Fruit fly (Drosophila melanogaster) whole organism, embryonic: Measurements from ENCODE around the gene CheA7a.
A peak's percentile ranks its signal among the peaks of the same experiment; 100 is the strongest.

Experiments used
- ATbp ChIP-seq: fragments of 200-800 bp; sonication (Bioruptor generic); optimal IDR thresholded peaks from 2 replicates; lab custom pipeline; 2017; ENCODE audit warnings: missing biosample characterization, mild to moderate bottlenecking, missing genetic modification characterization, missing genetic modification reagents
- Atf6 ChIP-seq: fragments of 200-800 bp; sonication (Bioruptor generic); IDR thresholded peaks from 2 replicates; pipeline ENCODE4 v1.3.6; 2022; ENCODE audit warnings: missing biosample characterization, missing genetic modification characterization
- CG10147 ChIP-seq: fragments of 200-800 bp; sonication (Bioruptor generic); optimal IDR thresholded peaks from 2 replicates; lab custom pipeline; 2019; ENCODE audit warnings: missing biosample characterization, mild to moderate bottlenecking, missing genetic modification characterization, moderate library complexity
- CG11398 ChIP-seq: fragments of 200-800 bp; sonication (Bioruptor generic); optimal IDR thresholded peaks from 2 replicates; lab custom pipeline; 2016; ENCODE audit warnings: missing biosample characterization, missing genetic modification characterization
- CG11456 ChIP-seq: fragments of 200-800 bp; sonication (Bioruptor generic); IDR thresholded peaks from 3 replicates; pipeline ENCODE4 v1.3.6; 2022; ENCODE audit warnings: missing biosample characterization, missing genetic modification characterization
- CG12071 ChIP-seq: fragments of 200-800 bp; sonication (Bioruptor generic); optimal IDR thresholded peaks from 3 replicates; lab custom pipeline; 2018; ENCODE audit warnings: missing biosample characterization, mild to moderate bottlenecking, missing genetic modification characterization
- CG12104 ChIP-seq: fragments of 200-800 bp; sonication (Bioruptor generic); optimal IDR thresholded peaks from 3 replicates; lab custom pipeline; 2016; ENCODE audit warnings: missing biosample characterization, missing genetic modification characterization
- CG13424 ChIP-seq: fragments of 200-800 bp; sonication (Bioruptor generic); optimal IDR thresholded peaks from 2 replicates; lab custom pipeline; 2019; ENCODE audit warnings: missing biosample characterization, mild to moderate bottlenecking, missing genetic modification characterization, moderate library complexity
- CG14710 ChIP-seq: fragments of 200-800 bp; sonication (Bioruptor generic); optimal IDR thresholded peaks from 3 replicates; lab custom pipeline; 2019; ENCODE audit warnings: missing biosample characterization, mild to moderate bottlenecking, missing genetic modification characterization, moderate library complexity
- CG2712 ChIP-seq: fragments of 200-800 bp; optimal IDR thresholded peaks from 3 replicates; lab custom pipeline; 2019; ENCODE audit warnings: missing biosample characterization, mild to moderate bottlenecking, missing genetic modification characterization, moderate library complexity
- CG30431 ChIP-seq: fragments of 200-800 bp; sonication (Bioruptor generic); optimal IDR thresholded peaks from 2 replicates; lab custom pipeline; 2017; ENCODE audit warnings: missing biosample characterization, missing genetic modification characterization
- CG33557 ChIP-seq: fragments of 200-800 bp; sonication (Bioruptor generic); optimal IDR thresholded peaks from 2 replicates; lab custom pipeline; 2019; ENCODE audit warnings: missing biosample characterization, mild to moderate bottlenecking, missing genetic modification characterization, moderate library complexity
- CG34224 ChIP-seq: fragments of 200-800 bp; sonication (Bioruptor generic); IDR thresholded peaks from 3 replicates; pipeline ENCODE4 v1.3.6; 2022; ENCODE audit warnings: missing biosample characterization, missing genetic modification characterization; ENCODE audit not compliant: partially characterized antibody
- CG3995 ChIP-seq: fragments of 200-800 bp; sonication (Bioruptor generic); optimal IDR thresholded peaks from 3 replicates; lab custom pipeline; 2016; ENCODE audit warnings: missing biosample characterization, missing genetic modification characterization
- CG43689 ChIP-seq: fragments of 200-800 bp; sonication (Bioruptor generic); IDR thresholded peaks from 2 replicates; pipeline ENCODE4 v1.3.6; 2022; ENCODE audit warnings: missing biosample characterization, missing genetic modification characterization
- CG4707 ChIP-seq: fragments of 200-800 bp; sonication (Bioruptor generic); optimal IDR thresholded peaks from 2 replicates; lab custom pipeline; 2018; ENCODE audit warnings: missing biosample characterization, mild to moderate bottlenecking, missing genetic modification characterization, moderate library complexity
- CG5245 ChIP-seq: fragments of 200-800 bp; sonication (Bioruptor generic); optimal IDR thresholded peaks from 3 replicates; lab custom pipeline; 2016; ENCODE audit warnings: missing biosample characterization, missing genetic modification characterization
- CG6813 ChIP-seq: fragments of 200-800 bp; sonication (Bioruptor generic); optimal IDR thresholded peaks from 2 replicates; lab custom pipeline; 2017; ENCODE audit warnings: missing biosample characterization, missing genetic modification characterization, mild to moderate bottlenecking, moderate library complexity, missing genetic modification reagents
- CG7745 ChIP-seq: fragments of 200-800 bp; sonication (Bioruptor generic); optimal IDR thresholded peaks from 2 replicates; lab custom pipeline; 2018; ENCODE audit warnings: missing biosample characterization, mild to moderate bottlenecking, missing genetic modification characterization, moderate library complexity
- CG7963 ChIP-seq: fragments of 200-800 bp; sonication (Bioruptor generic); IDR thresholded peaks from 3 replicates; pipeline ENCODE4 v1.3.6; 2022; ENCODE audit warnings: missing biosample characterization, missing genetic modification characterization; ENCODE audit not compliant: partially characterized antibody
- Camta ChIP-seq: fragments of 200-800 bp; sonication (Bioruptor generic); optimal IDR thresholded peaks from 2 replicates; lab custom pipeline; 2016; ENCODE audit warnings: missing biosample characterization, missing genetic modification characterization
- Dip2 ChIP-seq: fragments of 200-800 bp; sonication (Bioruptor generic); IDR thresholded peaks from 2 replicates; pipeline ENCODE4 v1.3.6; 2022; ENCODE audit warnings: missing biosample characterization, missing genetic modification characterization
- HLH4C ChIP-seq: fragments of 200-800 bp; sonication (Bioruptor generic); IDR thresholded peaks from 3 replicates; pipeline ENCODE4 v1.3.6; 2022; ENCODE audit warnings: missing biosample characterization, missing genetic modification characterization; ENCODE audit not compliant: partially characterized antibody
- HLH54F ChIP-seq: fragments of 200-800 bp; sonication (Bioruptor generic); optimal IDR thresholded peaks from 3 replicates; lab custom pipeline; 2016; ENCODE audit warnings: missing biosample characterization, missing genetic modification characterization
- HmgZ ChIP-seq: fragments of 200-800 bp; sonication (Bioruptor generic); optimal IDR thresholded peaks from 2 replicates; lab custom pipeline; 2018; ENCODE audit warnings: missing biosample characterization, mild to moderate bottlenecking, missing genetic modification characterization
- Hr3 ChIP-seq: fragments of 200-800 bp; sonication (Bioruptor generic); optimal IDR thresholded peaks from 3 replicates; lab custom pipeline; 2016; ENCODE audit warnings: missing biosample characterization, missing genetic modification characterization
- Kr ChIP-seq: fragments of 200-800 bp; sonication (Bioruptor generic); optimal IDR thresholded peaks from 2 replicates; lab custom pipeline; 2017; ENCODE audit warnings: missing biosample characterization, mild to moderate bottlenecking, missing genetic modification characterization
- MBD-R2 ChIP-seq: fragments of 200-800 bp; sonication (Bioruptor generic); IDR thresholded peaks from 2 replicates; pipeline ENCODE4 v1.3.6; 2022; ENCODE audit warnings: missing biosample characterization, missing genetic modification characterization
- Trl ChIP-seq, 3 experiments: fragments of >200 bp in 2 of 3; fragments of 200-800 bp in 1 of 3; sonication (Bioruptor generic) in 1 of 3; optimal IDR thresholded peaks; 2 replicates in 1 of 3; 3 replicates in 2 of 3; lab custom pipeline; 2016 to 2017; ENCODE audit warnings: missing biosample characterization in 1 of 3, missing genetic modification characterization in 1 of 3
- YL-1 ChIP-seq: fragments of 200-800 bp; sonication (Bioruptor generic); optimal IDR thresholded peaks from 3 replicates; lab custom pipeline; 2017; ENCODE audit warnings: missing biosample characterization, mild to moderate bottlenecking, missing genetic modification characterization
- bcd ChIP-seq: fragments of 200-800 bp; sonication (Bioruptor generic); optimal IDR thresholded peaks from 2 replicates; lab custom pipeline; 2017; ENCODE audit warnings: missing biosample characterization, mild to moderate bottlenecking, missing genetic modification characterization
- cad ChIP-seq: fragments of >200 bp; optimal IDR thresholded peaks from 2 replicates; lab custom pipeline; 2017; ENCODE audit warnings: missing biosample characterization, missing genetic modification characterization
- eyg ChIP-seq: fragments of 200-800 bp; sonication (Bioruptor generic); optimal IDR thresholded peaks from 3 replicates; lab custom pipeline; 2016; ENCODE audit warnings: missing biosample characterization, missing genetic modification characterization
- fd102C ChIP-seq: fragments of 200-800 bp; sonication (Bioruptor generic); optimal IDR thresholded peaks from 2 replicates; lab custom pipeline; 2018; ENCODE audit warnings: missing biosample characterization, mild to moderate bottlenecking, missing genetic modification characterization, moderate library complexity
- gsb-n ChIP-seq: fragments of 200-800 bp; sonication (Bioruptor generic); optimal IDR thresholded peaks from 3 replicates; lab custom pipeline; 2018; ENCODE audit warnings: missing biosample characterization, mild to moderate bottlenecking, missing genetic modification characterization
- hb ChIP-seq: fragments of 200-800 bp; sonication (Bioruptor generic); IDR thresholded peaks from 3 replicates; pipeline ENCODE4 v1.3.6; 2022; ENCODE audit warnings: missing biosample characterization, missing genetic modification characterization; ENCODE audit not compliant: partially characterized antibody
- hth ChIP-seq: fragments of >200 bp; optimal IDR thresholded peaks from 2 replicates; lab custom pipeline; 2017; ENCODE audit warnings: inconsistent platforms
- kay ChIP-seq: fragments of 200-800 bp; sonication (Bioruptor generic); optimal IDR thresholded peaks from 2 replicates; lab custom pipeline; 2016; ENCODE audit warnings: missing biosample characterization, missing genetic modification characterization
- klu ChIP-seq: fragments of 200-800 bp; sonication (Bioruptor generic); IDR thresholded peaks from 2 replicates; pipeline ENCODE4 v1.3.6; 2022; ENCODE audit warnings: missing biosample characterization, missing genetic modification characterization
- luna ChIP-seq: fragments of 200-800 bp; sonication (Bioruptor generic); optimal IDR thresholded peaks from 2 replicates; lab custom pipeline; 2016; ENCODE audit warnings: missing biosample characterization, missing genetic modification characterization
- nau ChIP-seq: fragments of 200-800 bp; sonication (Bioruptor generic); optimal IDR thresholded peaks from 3 replicates; lab custom pipeline; 2017; ENCODE audit warnings: missing biosample characterization, mild to moderate bottlenecking, missing genetic modification characterization, missing genetic modification reagents
- nerfin-1 ChIP-seq: fragments of 200-800 bp; sonication (Bioruptor generic); optimal IDR thresholded peaks from 3 replicates; lab custom pipeline; 2019; ENCODE audit warnings: missing biosample characterization, mild to moderate bottlenecking, missing genetic modification characterization, moderate library complexity
- nom ChIP-seq: fragments of 200-800 bp; sonication (Bioruptor generic); optimal IDR thresholded peaks from 2 replicates; lab custom pipeline; 2017; ENCODE audit warnings: missing biosample characterization, missing genetic modification characterization, mild to moderate bottlenecking, moderate library complexity, missing genetic modification reagents
- oc ChIP-seq: fragments of 200-800 bp; sonication (Bioruptor generic); optimal IDR thresholded peaks from 2 replicates; lab custom pipeline; 2018; ENCODE audit warnings: missing biosample characterization, mild to moderate bottlenecking, missing genetic modification characterization, moderate library complexity
- pzg ChIP-seq: fragments of 200-800 bp; sonication (Bioruptor generic); optimal IDR thresholded peaks from 3 replicates; lab custom pipeline; 2018; ENCODE audit warnings: missing biosample characterization, mild to moderate bottlenecking, missing genetic modification characterization, moderate library complexity
- sob ChIP-seq: fragments of 200-800 bp; sonication (Bioruptor generic); IDR thresholded peaks from 2 replicates; pipeline ENCODE4 v1.3.6; 2022; ENCODE audit warnings: missing biosample characterization, missing genetic modification characterization
- tap ChIP-seq: fragments of 200-800 bp; optimal IDR thresholded peaks from 3 replicates; lab custom pipeline; 2019; ENCODE audit warnings: missing biosample characterization, mild to moderate bottlenecking, missing genetic modification characterization, moderate library complexity

The CheA7a gene

DNA sequence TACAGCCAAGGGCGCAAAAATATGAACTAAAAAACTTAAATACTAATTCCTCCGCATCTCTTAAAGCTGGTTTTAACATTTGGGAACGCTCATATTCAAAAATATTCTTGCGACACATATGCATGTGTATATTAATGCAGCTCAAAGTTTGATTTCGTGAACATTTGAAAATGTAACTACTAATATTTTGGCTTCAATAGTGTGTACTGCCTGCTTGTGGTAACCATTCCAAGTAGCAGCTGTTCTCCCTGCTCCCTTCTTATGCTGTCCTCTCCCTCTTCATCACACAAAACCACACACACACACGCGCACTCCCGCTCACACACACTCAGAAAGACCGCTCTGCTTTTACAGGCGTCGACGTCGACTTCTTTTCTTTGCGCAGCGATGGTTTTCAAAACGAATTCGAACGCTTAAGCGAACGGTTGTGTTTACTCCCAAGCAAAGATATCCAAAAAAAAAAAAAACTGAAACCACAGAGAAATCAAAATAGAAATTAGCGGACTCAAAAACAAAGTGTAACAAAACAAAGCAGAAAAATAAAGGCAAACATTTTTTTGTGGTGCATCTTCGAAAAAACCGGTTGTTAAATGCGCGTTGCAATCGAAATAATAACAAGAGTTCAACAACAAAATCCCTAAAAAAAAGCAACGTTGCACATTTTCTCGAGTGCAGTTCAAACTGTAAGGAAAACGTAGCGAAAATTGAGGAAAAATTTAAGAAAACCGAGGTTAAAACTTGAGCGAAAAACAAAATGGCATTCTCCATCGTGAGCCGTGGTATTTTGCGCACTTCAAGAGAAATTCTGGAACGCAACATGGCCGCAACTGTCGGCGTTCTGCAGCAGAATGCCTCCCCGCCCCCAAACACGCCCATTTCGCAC, 40.7 kb upstream of the CheA7a start, which contains the start of gene CBP (continued):
- TF ChIP-seq cad (no peak), ATbp (GFP tag; lab: Kevin White, UChicago) (peak; percentile 99), CG13424 (tag; lab: Kevin White, UChicago) (peak; percentile 98), klu (peak; percentile 85), gsb-n (tag; lab: Kevin White, UChicago) (peak; percentile 99), CG3995 (GFP tag; lab: Kevin White, UChicago) (peak; percentile 62), YL-1 (GFP tag; lab: Kevin White, UChicago) (peak; percentile 96), bcd (GFP tag; lab: Kevin White, UChicago) (peak; percentile 98), nom (GFP tag; lab: Kevin White, UChicago) (peak; percentile 92), CG43689 (GFP tag; lab: Robert Waterston, UW) (peak; percentile 92), sob (peak; percentile 93), hth (no peak), CG11398 (GFP tag; lab: Kevin White, UChicago) (peak; percentile 97), pzg (GFP tag; lab: Kevin White, UChicago) (peak; percentile 19), CG14710 (peak; percentile 98), Kr (GFP tag; lab: Kevin White, UChicago) (peak; percentile 95), CG7745 (tag; lab: Kevin White, UChicago) (peak; percentile 79), Hr3 (GFP tag; lab: Kevin White, UChicago) (peak; percentile 96), CG10147 (GFP tag; lab: Kevin White, UChicago) (peak; percentile 95), eyg (GFP tag; lab: Kevin White, UChicago) (peak; percentile 93), Trl (optimal IDR thresholded peaks at IDR 0.05; lab: Kevin White, UChicago) (peak; percentile 42 to 63), Trl (GFP tag; optimal IDR thresholded peaks at IDR 0.05; lab: Kevin White, UChicago) (peak; percentile 98), tap (tag; lab: Kevin White, UChicago) (peak; percentile 98), CG11456 (GFP tag; lab: Robert Waterston, UW) (peak; percentile 92), CG34224 (GFP tag; lab: Robert Waterston, UW) (no peak), CG33557 (GFP tag; lab: Kevin White, UChicago) (peak; percentile 98), kay (GFP tag; lab: Kevin White, UChicago) (peak; percentile 95), Atf6 (peak; percentile 95), Dip2 (peak; percentile 35; the same call in 1 of the 2 replicates), MBD-R2 (GFP tag; lab: Robert Waterston, UW) (peak; percentile 81), oc (tag; lab: Kevin White, UChicago) (peak; percentile 98), CG12104 (GFP tag; lab: Kevin White, UChicago) (peak; percentile 97), nau (GFP tag; lab: Kevin White, UChicago) (peak; percentile 98), luna (GFP tag; lab: Kevin White, UChicago) (peak; percentile 92), CG5245 (GFP tag; lab: Kevin White, UChicago) (peak; percentile 97), HmgZ (tag; lab: Kevin White, UChicago) (peak; percentile 98), CG2712 (tag; lab: Kevin White, UChicago) (peak; percentile 99), CG6813 (peak; percentile 98), Camta (GFP tag; lab: Kevin White, UChicago) (peak; percentile 97), hb (GFP tag; lab: Robert Waterston, UW) (no peak), CG30431 (peak; percentile 98), nerfin-1 (peak; percentile 96), CG12071 (GFP tag; lab: Kevin White, UChicago) (peak; percentile 98), CG7963 (no peak), HLH4C (GFP tag; lab: Robert Waterston, UW) (0 out of 3 replicates have a peak, but pooled peaks have one; percentile 10), CG4707 (GFP tag; lab: Kevin White, UChicago) (peak; percentile 97), HLH54F (GFP tag; lab: Kevin White, UChicago) (peak; percentile 93), fd102C (GFP tag; lab: Kevin White, UChicago) (peak; percentile 94)
